Worm (Caenorhabditis elegans) whole organism, mixed stage, embryonic: ENCODE measurements around the gene ZK809.9.
A peak's percentile ranks its signal among the peaks of the same experiment; 100 is the strongest.

Source experiments
- M03D4.4 ChIP-seq: sonication (generic microtip); optimal IDR thresholded peaks from 2 replicates; lab custom pipeline; 2017; ENCODE audit warnings: mild to moderate bottlenecking, missing genetic modification characterization, missing compliant biosample characterization
- bed-3 ChIP-seq: fragments of 200-800 bp; sonication (Bioruptor generic); optimal IDR thresholded peaks from 3 replicates; lab custom pipeline; 2018; ENCODE audit warnings: mild to moderate bottlenecking, missing genetic modification characterization, moderate library complexity, missing compliant biosample characterization
- blmp-1 ChIP-seq: fragments of 150-350 bp; optimal IDR thresholded peaks from 2 replicates; lab custom pipeline; 2014; ENCODE audit warnings: missing biosample characterization, missing genetic modification characterization
- ceh-39 ChIP-seq: fragments of 150-350 bp; optimal IDR thresholded peaks from 2 replicates; lab custom pipeline; 2014; ENCODE audit warnings: missing biosample characterization, missing genetic modification characterization
- ceh-43 ChIP-seq: fragments of 200-800 bp; sonication (Bioruptor generic); optimal IDR thresholded peaks from 2 replicates; lab custom pipeline; 2018; ENCODE audit warnings: mild to moderate bottlenecking, missing genetic modification characterization, moderate library complexity, missing compliant biosample characterization
- ceh-83 ChIP-seq: fragments of 200-800 bp; sonication (Bioruptor generic); optimal IDR thresholded peaks from 2 replicates; lab custom pipeline; 2018; ENCODE audit warnings: mild to moderate bottlenecking, missing genetic modification characterization, missing compliant biosample characterization
- ces-1 ChIP-seq: fragments of 150-350 bp; optimal IDR thresholded peaks from 2 replicates; lab custom pipeline; 2014; ENCODE audit warnings: missing biosample characterization, missing genetic modification reagents, missing genetic modification characterization
- cnd-1 ChIP-seq: fragments of 200-800 bp; sonication (Bioruptor generic); optimal IDR thresholded peaks from 2 replicates; lab custom pipeline; 2018; ENCODE audit warnings: mild to moderate bottlenecking, missing genetic modification characterization, missing compliant biosample characterization
- drap-1 ChIP-seq: fragments of 200-800 bp; sonication (Bioruptor generic); optimal IDR thresholded peaks from 3 replicates; lab custom pipeline; 2018; ENCODE audit warnings: mild to moderate bottlenecking, missing genetic modification characterization, missing compliant biosample characterization
- elt-1 ChIP-seq: sonication (generic microtip); optimal IDR thresholded peaks from 2 replicates; lab custom pipeline; 2017; ENCODE audit warnings: missing genetic modification characterization, mild to moderate bottlenecking, missing compliant biosample characterization, antibody characterized with exemption, moderate library complexity, borderline replicate concordance; ENCODE audit not compliant: insufficient read depth
- elt-3 ChIP-seq: fragments of 150-350 bp; optimal IDR thresholded peaks from 2 replicates; lab custom pipeline; 2014; ENCODE audit warnings: missing biosample characterization, missing genetic modification characterization
- flh-1 ChIP-seq: fragments of 200-800 bp; sonication (Bioruptor generic); optimal IDR thresholded peaks from 2 replicates; lab custom pipeline; 2018; ENCODE audit warnings: mild to moderate bottlenecking, missing genetic modification characterization, moderate library complexity, missing compliant biosample characterization
- ham-2 ChIP-seq: fragments of 200-800 bp; sonication (Bioruptor generic); optimal IDR thresholded peaks from 2 replicates; lab custom pipeline; 2018; ENCODE audit warnings: mild to moderate bottlenecking, missing genetic modification characterization, missing compliant biosample characterization
- hlh-1 ChIP-seq: fragments of 150-350 bp; optimal IDR thresholded peaks from 2 replicates; lab custom pipeline; 2014; ENCODE audit warnings: missing biosample characterization, missing genetic modification reagents, missing genetic modification characterization
- lin-13 ChIP-seq: fragments of 150-350 bp; optimal IDR thresholded peaks from 2 replicates; lab custom pipeline; 2014; ENCODE audit warnings: missing biosample characterization, missing genetic modification characterization
- lin-32 ChIP-seq: fragments of 200-800 bp; sonication (Bioruptor generic); optimal IDR thresholded peaks from 2 replicates; lab custom pipeline; 2018; ENCODE audit warnings: mild to moderate bottlenecking, missing genetic modification characterization, missing compliant biosample characterization
- lsy-2 ChIP-seq: fragments of 150-350 bp; optimal IDR thresholded peaks from 2 replicates; lab custom pipeline; 2014; ENCODE audit warnings: missing biosample characterization, missing genetic modification characterization
- mab-5 ChIP-seq: fragments of 150-350 bp; optimal IDR thresholded peaks from 2 replicates; lab custom pipeline; 2014; ENCODE audit warnings: missing biosample characterization, missing genetic modification characterization
- mep-1 ChIP-seq: fragments of 150-350 bp; optimal IDR thresholded peaks from 2 replicates; lab custom pipeline; 2017; ENCODE audit warnings: missing biosample characterization, missing genetic modification reagents, missing genetic modification characterization, inconsistent platforms
- mls-2 ChIP-seq: sonication (generic microtip); optimal IDR thresholded peaks from 2 replicates; lab custom pipeline; 2016; ENCODE audit warnings: mild to moderate bottlenecking, missing genetic modification characterization, moderate library complexity, missing compliant biosample characterization
- nhr-12 ChIP-seq: fragments of 150-350 bp; optimal IDR thresholded peaks from 2 replicates; lab custom pipeline; 2014; ENCODE audit warnings: missing biosample characterization, missing genetic modification characterization
- nhr-2 ChIP-seq: fragments of 150-350 bp; optimal IDR thresholded peaks from 2 replicates; lab custom pipeline; 2014; ENCODE audit warnings: missing biosample characterization, missing genetic modification characterization
- nhr-237 ChIP-seq: fragments of 150-350 bp; optimal IDR thresholded peaks from 2 replicates; lab custom pipeline; 2014; ENCODE audit warnings: missing biosample characterization, missing genetic modification characterization
- nhr-28 ChIP-seq: fragments of 150-350 bp; optimal IDR thresholded peaks from 2 replicates; lab custom pipeline; 2014; ENCODE audit warnings: missing biosample characterization, missing genetic modification characterization
- nhr-76 ChIP-seq: sonication (generic microtip); optimal IDR thresholded peaks from 2 replicates; lab custom pipeline; 2017; ENCODE audit warnings: missing biosample characterization, missing genetic modification characterization
- pha-4 ChIP-seq: fragments of 150-350 bp; optimal IDR thresholded peaks from 2 replicates; lab custom pipeline; 2018; ENCODE audit warnings: missing biosample characterization, missing genetic modification reagents, missing genetic modification characterization
- sem-2 ChIP-seq: fragments of 200-800 bp; sonication (Bioruptor generic); optimal IDR thresholded peaks from 2 replicates; lab custom pipeline; 2018; ENCODE audit warnings: mild to moderate bottlenecking, missing genetic modification characterization, missing compliant biosample characterization
- snpc-4 ChIP-seq: fragments of 150-350 bp; optimal IDR thresholded peaks from 2 replicates; lab custom pipeline; 2014; ENCODE audit warnings: missing biosample characterization, missing genetic modification characterization
- sptf-1 ChIP-seq: sonication (generic microtip); optimal IDR thresholded peaks from 2 replicates; lab custom pipeline; 2017; ENCODE audit warnings: mild to moderate bottlenecking, missing genetic modification characterization, moderate library complexity, missing compliant biosample characterization
- tbx-8 ChIP-seq: fragments of 200-800 bp; sonication (Bioruptor generic); optimal IDR thresholded peaks from 2 replicates; lab custom pipeline; 2018; ENCODE audit warnings: mild to moderate bottlenecking, missing genetic modification characterization, moderate library complexity, missing compliant biosample characterization
- unc-120 ChIP-seq: sonication (generic microtip); optimal IDR thresholded peaks from 2 replicates; lab custom pipeline; 2017; ENCODE audit warnings: missing genetic modification characterization, missing compliant biosample characterization; ENCODE audit not compliant: poor library complexity, severe bottlenecking
- unc-39 ChIP-seq: fragments of 150-350 bp; optimal IDR thresholded peaks from 2 replicates; lab custom pipeline; 2014; ENCODE audit warnings: missing biosample characterization, missing genetic modification characterization
- unc-62 ChIP-seq: fragments of 150-350 bp; optimal IDR thresholded peaks from 2 replicates; lab custom pipeline; 2014; ENCODE audit warnings: missing biosample characterization, missing genetic modification reagents, missing genetic modification characterization
- zip-8 ChIP-seq: fragments of 150-350 bp; optimal IDR thresholded peaks from 2 replicates; lab custom pipeline; 2014; ENCODE audit warnings: missing biosample characterization, missing genetic modification characterization
- ztf-11 ChIP-seq: fragments of 150-350 bp; optimal IDR thresholded peaks from 2 replicates; lab custom pipeline; 2014; ENCODE audit warnings: missing biosample characterization, missing genetic modification characterization

Gene ZK809.9

DNA sequence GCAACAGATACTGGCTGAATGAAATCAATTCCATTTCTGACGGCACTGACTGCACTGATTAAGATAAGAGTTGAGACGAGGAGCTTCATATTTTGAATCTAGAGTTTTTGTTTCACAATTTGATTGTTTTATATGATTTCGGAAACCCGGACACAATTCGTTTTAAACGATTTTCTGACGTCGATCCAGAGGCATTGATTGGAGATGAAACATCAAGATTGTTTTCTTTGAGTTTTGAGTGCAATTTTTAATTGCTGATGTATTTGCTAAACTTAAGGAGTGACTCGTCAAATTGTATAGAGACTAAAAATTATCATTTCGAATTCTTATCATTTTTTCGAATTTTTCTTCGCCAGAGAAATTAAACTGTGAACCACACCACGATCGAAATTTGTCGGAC is 37.3 kb upstream of the ZK809.9 start, which contains the start of gene lys-6:
Gene lys-6, minus strand, starts transcription at position 101 of the 400 bp plus-strand sequence.
- TF ChIP-seq hlh-1 (no peak), ztf-11 (tag; lab: Kevin White, UChicago) (no peak), nhr-12 (no peak), sem-2 (GFP tag; lab: Kevin White, UChicago) (no peak), mls-2 (tag; lab: Kevin White, UChicago) (no peak), lin-13 (tag; lab: Kevin White, UChicago) (no peak), ces-1 (GFP tag; lab: Kevin White, UChicago) (no peak), nhr-2 (tag; lab: Kevin White, UChicago) (no peak), lsy-2 (tag; lab: Kevin White, UChicago) (no peak)

DNA sequence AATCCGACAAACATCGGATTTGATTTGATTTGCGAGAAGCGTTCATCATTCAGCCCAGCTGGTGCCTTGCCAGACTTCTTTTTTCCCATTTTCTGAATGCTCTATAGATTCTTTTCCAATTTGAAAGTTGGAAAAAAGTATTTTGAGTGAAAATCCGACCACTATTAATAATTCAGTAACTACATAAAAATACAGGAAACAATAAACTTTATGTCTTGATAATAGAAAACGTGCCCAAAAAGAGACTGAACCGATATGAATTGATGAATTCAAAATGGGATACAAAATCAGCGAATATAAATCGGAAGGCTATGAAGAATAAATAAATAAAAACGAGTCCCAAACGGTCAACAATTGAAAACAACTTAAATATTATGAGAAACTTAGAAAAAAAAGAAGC is 33.4 kb upstream of the ZK809.9 start, which contains the start of gene F58B3.4:
Gene F58B3.4, minus strand, starts transcription at position 101 of the 400 bp plus-strand sequence.
- no peak for TF ChIP-seq mls-2 (tag; lab: Kevin White, UChicago)
- no peak for TF ChIP-seq mab-5 (tag; lab: Kevin White, UChicago)
- no peak for TF ChIP-seq lin-13 (tag; lab: Kevin White, UChicago)
- no peak for TF ChIP-seq sem-2 (GFP tag; lab: Kevin White, UChicago)
- no peak for TF ChIP-seq tbx-8 (GFP tag; lab: Kevin White, UChicago)
- TF ChIP-seq flh-1 (GFP tag; lab: Kevin White, UChicago) = no peak
- no peak for TF ChIP-seq unc-62 (GFP tag; lab: Kevin White, UChicago)
- TF ChIP-seq ceh-83 = no peak
- TF ChIP-seq nhr-76 (tag; lab: Kevin White, UChicago) = no peak
- no peak for TF ChIP-seq pha-4
- no peak for TF ChIP-seq drap-1
- TF ChIP-seq ceh-43 (GFP tag; lab: Kevin White, UChicago) = no peak
- TF ChIP-seq lin-32 (GFP tag; lab: Kevin White, UChicago) = no peak
- TF ChIP-seq nhr-12 = no peak
- TF ChIP-seq nhr-2 (tag; lab: Kevin White, UChicago) = no peak
- TF ChIP-seq nhr-237 = no peak

DNA sequence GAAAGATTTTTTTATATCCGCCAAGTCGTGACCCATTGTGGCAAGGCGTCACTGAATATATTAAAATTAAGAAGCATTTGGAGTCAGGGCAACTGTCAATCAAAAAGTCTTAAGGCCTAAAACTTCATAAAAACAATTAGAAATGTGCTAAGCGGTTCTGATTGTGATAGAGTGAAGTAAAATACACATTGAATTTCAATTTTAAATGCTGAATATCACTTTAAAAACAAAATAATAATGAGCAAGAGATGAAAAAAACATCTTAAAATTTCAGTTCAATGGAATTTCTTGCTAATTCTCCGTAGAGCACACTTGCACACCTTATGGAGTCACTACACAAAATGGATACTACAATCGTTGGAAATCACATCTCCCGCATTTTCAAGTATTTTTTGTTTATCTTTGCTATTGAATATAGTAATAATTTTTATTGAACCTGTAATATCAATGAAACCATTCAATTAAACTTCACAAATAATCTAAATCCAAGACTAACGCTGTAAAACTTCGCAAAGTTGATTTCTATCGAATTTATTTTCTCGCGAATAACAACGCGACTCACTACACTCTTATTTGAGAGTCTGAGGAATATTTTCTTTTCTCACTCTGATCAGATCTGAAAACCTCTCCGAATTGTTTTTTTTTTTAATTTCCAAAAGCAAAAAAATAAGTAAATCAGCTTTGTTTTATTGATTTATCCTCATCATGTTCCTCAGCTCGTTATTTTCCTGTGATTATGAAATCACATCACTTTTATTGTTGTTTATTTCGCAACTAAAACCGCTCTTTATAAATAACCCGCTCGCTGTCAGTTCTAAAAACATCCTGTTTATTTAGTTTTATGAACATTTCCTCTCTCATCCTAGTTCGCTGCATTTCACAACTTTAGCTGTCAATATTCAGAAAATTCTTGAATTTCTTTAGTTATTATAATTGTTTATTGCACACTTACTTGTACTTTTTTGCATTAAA is 29.4 kb upstream of the ZK809.9 start, which contains the start of gene mars-1:
Gene mars-1, minus strand, starts transcription at position 51 of the 972 bp plus-strand sequence.
- peak; percentile 60 for TF ChIP-seq lsy-2 (tag; lab: Kevin White, UChicago)
- peak; percentile 17 for TF ChIP-seq mep-1 (tag; lab: Kevin White, UChicago)
- TF ChIP-seq nhr-76 (tag; lab: Kevin White, UChicago) = no peak
- no peak for TF ChIP-seq bed-3 (GFP tag; lab: Kevin White, UChicago)
- TF ChIP-seq lin-32 (GFP tag; lab: Kevin White, UChicago) = no peak
- TF ChIP-seq elt-1 (tag; lab: Kevin White, UChicago) = no peak
- no peak for TF ChIP-seq blmp-1
- TF ChIP-seq pha-4 = peak; percentile 20
- no peak for TF ChIP-seq ceh-83
- TF ChIP-seq sptf-1 (tag; lab: Kevin White, UChicago) = peak; percentile 50
- TF ChIP-seq nhr-12 = no peak
- TF ChIP-seq mls-2 (tag; lab: Kevin White, UChicago) = no peak
- peak; percentile 65 for TF ChIP-seq ces-1 (GFP tag; lab: Kevin White, UChicago)
- TF ChIP-seq snpc-4 = no peak
- no peak for TF ChIP-seq flh-1 (GFP tag; lab: Kevin White, UChicago)
- TF ChIP-seq drap-1 = no peak
- no peak for TF ChIP-seq sem-2 (GFP tag; lab: Kevin White, UChicago)
- TF ChIP-seq elt-3 (tag; lab: Kevin White, UChicago) = no peak
- no peak for TF ChIP-seq M03D4.4
- no peak for TF ChIP-seq cnd-1
- peak; percentile 88 for TF ChIP-seq nhr-237
- no peak for TF ChIP-seq nhr-28 (tag; lab: Kevin White, UChicago)
- no peak for TF ChIP-seq zip-8
- no peak for TF ChIP-seq unc-62 (GFP tag; lab: Kevin White, UChicago)
- TF ChIP-seq tbx-8 (GFP tag; lab: Kevin White, UChicago) = no peak
- TF ChIP-seq mab-5 (tag; lab: Kevin White, UChicago) = no peak
- peak; percentile 66 for TF ChIP-seq ceh-39 (tag; lab: Kevin White, UChicago)
- TF ChIP-seq unc-120 (tag; lab: Kevin White, UChicago) = peak; percentile 3
- no peak for TF ChIP-seq unc-39
- TF ChIP-seq lin-13 (tag; lab: Kevin White, UChicago) = no peak
- TF ChIP-seq ham-2 (GFP tag; lab: Kevin White, UChicago) = no peak
- TF ChIP-seq ceh-43 (GFP tag; lab: Kevin White, UChicago) = no peak
- TF ChIP-seq nhr-2 (tag; lab: Kevin White, UChicago) = no peak
- TF ChIP-seq ztf-11 (tag; lab: Kevin White, UChicago) = no peak
- no peak for TF ChIP-seq hlh-1
- TF ChIP-seq, all 35 proteins: peak for 8
